Fruit fly (Drosophila melanogaster): ENCODE measurements around the gene CG34342.

- TF ChIP-seq tai (GFP tag; optimal IDR thresholded peaks at IDR 0.05) (no peak), Hr83 (GFP tag; optimal IDR thresholded peaks at IDR 0.05; ENCODE audit: poor library complexity, severe bottlenecking) (no peak), h (GFP tag; optimal IDR thresholded peaks at IDR 0.05) (no peak), Dfd (GFP tag; optimal IDR thresholded peaks at IDR 0.05) (no peak), dl (GFP tag; optimal IDR thresholded peaks at IDR 0.05; ENCODE audit: insufficient read depth in 1 of 2, partially characterized antibody in 2 of 2) (no peak), Myc (optimal IDR thresholded peaks at IDR 0.05) (no peak), ey (GFP tag; optimal IDR thresholded peaks at IDR 0.05) (no peak), brk (GFP tag; optimal IDR thresholded peaks at IDR 0.05) (no peak)
These were observed 37.9 kb upstream of the CG34342 start for dm6 chr3L:5548524-5549084.

All from whole organism, wandering third instar larva.